Fruit fly (Drosophila melanogaster): ENCODE results near the gene Grip.

DNA sequence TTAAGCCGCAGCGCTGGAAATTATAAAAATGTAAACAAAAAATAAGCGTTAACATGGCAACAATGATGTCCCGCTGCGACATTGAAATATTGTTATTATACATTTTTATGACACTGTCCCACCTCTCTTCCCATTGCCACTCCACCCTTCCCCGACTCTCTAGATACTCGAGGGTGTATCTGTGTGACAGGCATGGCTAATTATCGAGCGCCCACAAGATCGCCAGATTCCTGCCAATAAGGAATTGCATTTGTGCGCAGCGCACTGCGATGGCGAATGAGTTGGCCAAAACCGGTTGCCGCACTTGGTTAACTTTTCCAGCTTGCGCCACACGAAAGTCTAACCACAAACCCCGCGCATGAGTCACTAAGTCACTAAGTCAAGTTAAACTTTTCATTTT is 64.5 kb downstream of the Grip start:
- no peak for TF ChIP-seq Hr96 (GFP tag; optimal IDR thresholded peaks at IDR 0.05)
- no peak for TF ChIP-seq kay (GFP tag; ENCODE audit: borderline replicate concordance)
- TF ChIP-seq pad (GFP tag; optimal IDR thresholded peaks at IDR 0.05) = no peak
- no peak for TF ChIP-seq CG33017 (tag; optimal IDR thresholded peaks at IDR 0.05)
- TF ChIP-seq Clk (GFP tag; optimal IDR thresholded peaks at IDR 0.05) = no peak
